Worm (Caenorhabditis elegans): ENCODE data around the gene B0303.7.

DNA sequence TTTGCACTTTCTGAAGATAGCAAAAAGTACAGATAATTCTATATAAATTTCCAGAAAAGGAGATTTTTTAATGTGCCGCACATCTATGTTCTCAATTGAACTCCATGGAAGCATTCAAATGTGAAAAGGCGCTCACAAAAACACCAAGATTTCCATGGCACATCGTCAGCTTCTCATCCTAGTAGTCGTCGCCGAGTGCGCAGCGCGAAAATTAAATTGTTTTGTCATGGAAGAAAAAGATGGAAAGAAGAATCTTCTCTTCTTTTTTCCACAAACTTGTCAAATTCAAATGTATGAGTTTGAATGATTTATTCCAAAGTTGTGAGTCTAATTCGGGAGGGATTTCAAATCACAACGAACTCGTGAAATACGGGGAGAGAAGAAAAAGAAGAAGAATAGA, 44.0 kb downstream of the B0303.7 start:
- TF ChIP-seq nhr-28 (tag; optimal IDR thresholded peaks at IDR 0.05) (no peak), unc-130 (tag; optimal IDR thresholded peaks at IDR 0.05) (no peak), nhr-19 (GFP tag; conservative IDR thresholded peaks at IDR 0.05) (no peak), lin-39 (tag; optimal IDR thresholded peaks at IDR 0.05) (no peak), lin-14 (GFP tag; optimal IDR thresholded peaks at IDR 0.05) (peak; percentile 33), ama-1 (optimal IDR thresholded peaks at IDR 0.05) (no peak), ceh-82 (tag; optimal IDR thresholded peaks at IDR 0.05) (no peak), swsn-7 (tag; optimal IDR thresholded peaks at IDR 0.05) (no peak), nhr-85 (tag) (no peak), unc-30 (tag; optimal IDR thresholded peaks at IDR 0.05) (no peak), blmp-1 (tag; optimal IDR thresholded peaks at IDR 0.05) (no peak), nhr-12 (tag; optimal IDR thresholded peaks at IDR 0.05) (no peak), unc-62 (GFP tag; optimal IDR thresholded peaks at IDR 0.05) (no peak), fkh-10 (GFP tag; optimal IDR thresholded peaks at IDR 0.05) (no peak)
